Worm (Caenorhabditis elegans) whole organism, young adult: Measurements from ENCODE around the gene gop-2.

Source experiments
- F57A8.1 ChIP-seq: fragments of 200-800 bp; sonication (Bioruptor generic); optimal IDR thresholded peaks from 2 replicates; lab custom pipeline; 2018; ENCODE audit warnings: mild to moderate bottlenecking, missing genetic modification characterization, moderate library complexity, missing compliant biosample characterization
- K12H6.12 ChIP-seq: fragments of 200-800 bp; sonication (Bioruptor generic); optimal IDR thresholded peaks from 2 replicates; lab custom pipeline; 2018; ENCODE audit warnings: mild to moderate bottlenecking, missing genetic modification characterization, missing compliant biosample characterization
- Y53F4B.3 ChIP-seq: fragments of 200-800 bp; sonication (Bioruptor generic); IDR thresholded peaks from 2 replicates; pipeline ENCODE4 v1.3.6; 2022; ENCODE audit warnings: missing genetic modification reagents, missing genetic modification characterization, missing compliant biosample characterization
- Y53G8AR.9 ChIP-seq: fragments of 200-800 bp; sonication (Bioruptor generic); conservative IDR thresholded peaks from 2 replicates; pipeline ENCODE4 v1.3.6; 2022; ENCODE audit warnings: missing genetic modification reagents, missing genetic modification characterization, missing compliant biosample characterization
- Y67H2A.10 ChIP-seq: fragments of 200-800 bp; sonication (Bioruptor generic); conservative IDR thresholded peaks from 2 replicates; pipeline ENCODE4 v1.3.6; 2022; ENCODE audit warnings: missing genetic modification reagents, missing genetic modification characterization, missing compliant biosample characterization
- ama-1 ChIP-seq, 3 experiments: fragments of 150-350 bp in 1 of 3; sonication (generic microtip) in 2 of 3; optimal IDR thresholded peaks; 2 replicates each; lab custom pipeline; 2014 to 2018; ENCODE audit warnings: missing biosample characterization in 2 of 3, missing genetic modification characterization in 2 of 3, missing genetic modification reagents in 2 of 3
- aptf-2 ChIP-seq: fragments of 200-800 bp; sonication (Bioruptor generic); conservative IDR thresholded peaks from 2 replicates; pipeline ENCODE4 v1.3.6; 2022; ENCODE audit warnings: missing genetic modification reagents, missing genetic modification characterization, missing compliant biosample characterization
- athp-1 ChIP-seq: sonication (generic microtip); optimal IDR thresholded peaks from 2 replicates; lab custom pipeline; 2017; ENCODE audit warnings: mild to moderate bottlenecking, missing genetic modification characterization, missing compliant biosample characterization
- cebp-1 ChIP-seq, 2 experiments: fragments of 200-800 bp in 1 of 2; sonication (Bioruptor generic) in 1 of 2; sonication (generic microtip) in 1 of 2; IDR thresholded peaks in 1 of 2; optimal IDR thresholded peaks in 1 of 2; 2 replicates each; pipeline versions ENCODE4 v1.3.6 to Lab custom; 2017 to 2022; ENCODE audit warnings: missing compliant biosample characterization in 2 of 2, missing genetic modification characterization in 2 of 2, mild to moderate bottlenecking in 1 of 2, missing genetic modification reagents in 1 of 2, moderate library complexity in 1 of 2
- cebp-2 ChIP-seq: fragments of 200-800 bp; sonication (Bioruptor generic); IDR thresholded peaks from 2 replicates; pipeline ENCODE4 v1.3.6; 2022; ENCODE audit warnings: missing genetic modification characterization, missing compliant biosample characterization
- ceh-100 ChIP-seq: fragments of 200-800 bp; sonication (Bioruptor generic); IDR thresholded peaks from 2 replicates; pipeline ENCODE4 v1.3.6; 2022; ENCODE audit warnings: missing genetic modification reagents, missing genetic modification characterization, missing compliant biosample characterization
- ceh-58 ChIP-seq: fragments of 200-800 bp; sonication (Bioruptor generic); IDR thresholded peaks from 2 replicates; pipeline ENCODE4 v1.3.6; 2022; ENCODE audit warnings: missing genetic modification characterization, missing compliant biosample characterization
- ceh-79 ChIP-seq: sonication (generic microtip); optimal IDR thresholded peaks from 2 replicates; lab custom pipeline; 2017; ENCODE audit warnings: mild to moderate bottlenecking, missing genetic modification characterization, missing compliant biosample characterization
- chd-7 ChIP-seq: sonication (generic microtip); optimal IDR thresholded peaks from 2 replicates; lab custom pipeline; 2016; ENCODE audit warnings: mild to moderate bottlenecking, missing genetic modification characterization, moderate library complexity, missing compliant biosample characterization
- dox-1 ChIP-seq: fragments of 200-800 bp; sonication (Bioruptor generic); IDR thresholded peaks from 2 replicates; pipeline ENCODE4 v1.3.6; 2022; ENCODE audit warnings: missing genetic modification reagents, missing genetic modification characterization, missing compliant biosample characterization
- efl-1 ChIP-seq: fragments of 150-350 bp; optimal IDR thresholded peaks from 2 replicates; lab custom pipeline; 2014; ENCODE audit warnings: missing biosample characterization, missing genetic modification reagents, missing genetic modification characterization
- ets-4 ChIP-seq: fragments of 200-800 bp; sonication (Bioruptor generic); optimal IDR thresholded peaks from 2 replicates; lab custom pipeline; 2018; ENCODE audit warnings: mild to moderate bottlenecking, missing genetic modification characterization, missing compliant biosample characterization
- hrde-1 ChIP-seq: sonication (generic microtip); optimal IDR thresholded peaks from 2 replicates; lab custom pipeline; 2016; ENCODE audit warnings: missing genetic modification characterization, mild to moderate bottlenecking, missing compliant biosample characterization, moderate library complexity, missing genotype, missing genetic modification reagents, borderline replicate concordance
- let-607 ChIP-seq, 2 experiments: fragments of 200-800 bp in 1 of 2; sonication (Bioruptor generic) in 1 of 2; sonication (generic microtip) in 1 of 2; optimal IDR thresholded peaks; 2 replicates each; lab custom pipeline; 2016 to 2018; ENCODE audit warnings: mild to moderate bottlenecking in 2 of 2, missing compliant biosample characterization in 2 of 2, missing genetic modification characterization in 2 of 2, moderate library complexity in 2 of 2, missing genotype in 1 of 2
- lin-26 ChIP-seq: fragments of 200-800 bp; sonication (Bioruptor generic); IDR thresholded peaks from 2 replicates; pipeline ENCODE4 v1.3.6; 2022; ENCODE audit warnings: missing genetic modification reagents, missing genetic modification characterization, missing compliant biosample characterization
- lir-1 ChIP-seq: fragments of 200-800 bp; sonication (Bioruptor generic); conservative IDR thresholded peaks from 2 replicates; pipeline ENCODE4 v1.3.6; 2022; ENCODE audit warnings: missing genetic modification reagents, missing genetic modification characterization, missing compliant biosample characterization
- mcd-1 ChIP-seq: fragments of 200-800 bp; sonication (Bioruptor generic); IDR thresholded peaks from 2 replicates; pipeline ENCODE4 v1.3.6; 2022; ENCODE audit warnings: missing genetic modification reagents, missing genetic modification characterization, missing compliant biosample characterization
- mxl-1 ChIP-seq: sonication (generic microtip); optimal IDR thresholded peaks from 2 replicates; lab custom pipeline; 2016; ENCODE audit warnings: missing genetic modification characterization, missing compliant biosample characterization
- nfya-2 ChIP-seq: fragments of 200-800 bp; sonication (Bioruptor generic); IDR thresholded peaks from 2 replicates; pipeline ENCODE4 v1.3.6; 2022; ENCODE audit warnings: missing genetic modification reagents, missing genetic modification characterization, missing compliant biosample characterization
- nhr-179 ChIP-seq: sonication (generic microtip); optimal IDR thresholded peaks from 2 replicates; lab custom pipeline; 2016; ENCODE audit warnings: mild to moderate bottlenecking, missing genetic modification characterization, missing compliant biosample characterization
- nhr-27 ChIP-seq: fragments of 200-800 bp; sonication (Bioruptor generic); optimal IDR thresholded peaks from 2 replicates; lab custom pipeline; 2018; ENCODE audit warnings: mild to moderate bottlenecking, missing genetic modification characterization, moderate library complexity, missing compliant biosample characterization
- snpc-1.3 ChIP-seq: sonication (generic microtip); optimal IDR thresholded peaks from 2 replicates; lab custom pipeline; 2017; ENCODE audit warnings: missing genetic modification characterization, mild to moderate bottlenecking, missing compliant biosample characterization, antibody characterized with exemption, moderate library complexity, missing genotype, missing genetic modification reagents; ENCODE audit not compliant: insufficient read depth
- snpc-3.4 ChIP-seq: sonication (generic microtip); optimal IDR thresholded peaks from 2 replicates; lab custom pipeline; 2017; ENCODE audit warnings: missing genetic modification characterization, mild to moderate bottlenecking, missing compliant biosample characterization, antibody characterized with exemption, moderate library complexity, missing genotype, missing genetic modification reagents
- snpc-4 ChIP-seq, 5 experiments: fragments of 150-350 bp in 1 of 5; sonication (generic microtip) in 4 of 5; optimal IDR thresholded peaks; 2 replicates each; lab custom pipeline; 2014 to 2018; ENCODE audit warnings: missing genetic modification characterization in 5 of 5, missing biosample characterization in 3 of 5, antibody characterized with exemption in 2 of 5, mild to moderate bottlenecking in 2 of 5, missing compliant biosample characterization in 2 of 5, missing genotype in 2 of 5, moderate library complexity in 2 of 5, missing genetic modification reagents in 1 of 5
- tbx-9 ChIP-seq: sonication (generic microtip); optimal IDR thresholded peaks from 2 replicates; lab custom pipeline; 2016; ENCODE audit warnings: borderline replicate concordance, missing genetic modification characterization, inconsistent platforms, missing compliant biosample characterization
- tlf-1 ChIP-seq: fragments of 200-800 bp; sonication (Bioruptor generic); optimal IDR thresholded peaks from 2 replicates; lab custom pipeline; 2018; ENCODE audit warnings: mild to moderate bottlenecking, missing genetic modification characterization, missing compliant biosample characterization
- unc-62 ChIP-seq: fragments of 150-350 bp; optimal IDR thresholded peaks from 2 replicates; lab custom pipeline; 2014; ENCODE audit warnings: missing biosample characterization, missing genetic modification reagents, missing genetic modification characterization
- zim-3 ChIP-seq: sonication (generic microtip); optimal IDR thresholded peaks from 2 replicates; lab custom pipeline; 2017; ENCODE audit warnings: mild to moderate bottlenecking, missing genetic modification characterization, moderate library complexity, missing compliant biosample characterization
- ztf-25 ChIP-seq: fragments of 200-800 bp; sonication (Bioruptor generic); IDR thresholded peaks from 2 replicates; pipeline ENCODE4 v1.3.6; 2022; ENCODE audit warnings: missing genetic modification reagents, missing genetic modification characterization, missing compliant biosample characterization

gop-2 gene

ce11 chrIII:5230415-5230814, 28.4 kb upstream of the gop-2 start, which contains the start of gene prmt-5 (continued):
- TF ChIP-seq ceh-58 (GFP tag; lab: Robert Waterston, UW) (no peak), athp-1 (tag; lab: Kevin White, UChicago) (peak; percentile 91), ceh-79 (tag; lab: Kevin White, UChicago) (peak; percentile 90), tlf-1 (peak; percentile 89), F57A8.1 (GFP tag; lab: Kevin White, UChicago) (peak; percentile 36), ets-4 (peak; percentile 9), zim-3 (peak; percentile 91), ztf-25 (no peak), mcd-1 (GFP tag; lab: Robert Waterston, UW) (peak; percentile 64), ceh-100 (GFP tag; lab: Robert Waterston, UW) (peak; percentile 56), cebp-1 (GFP tag; IDR thresholded peaks at IDR 0.05; lab: Robert Waterston, UW) (no peak), cebp-1 (tag; optimal IDR thresholded peaks at IDR 0.05; lab: Kevin White, UChicago) (peak; percentile 54), lin-26 (GFP tag; lab: Robert Waterston, UW) (0 out of 2 replicates have a peak, but pooled peaks have one; percentile 53), snpc-1.3 (tag; lab: Kevin White, UChicago) (peak; percentile 68), cebp-2 (GFP tag; lab: Robert Waterston, UW) (peak; percentile 72; the same call in 1 of the 2 replicates), nfya-2 (GFP tag; lab: Robert Waterston, UW) (peak; percentile 37; the same call in 1 of the 2 replicates), K12H6.12 (tag; lab: Kevin White, UChicago) (peak; percentile 10), ama-1 (optimal IDR thresholded peaks at IDR 0.05; lab: Kevin White, UChicago) (peak; percentile 91), ama-1 (GFP tag; optimal IDR thresholded peaks at IDR 0.05; lab: Kevin White, UChicago) (peak; percentile 56 to 61), Y53G8AR.9 (peak; percentile 85), snpc-4 (GFP tag; optimal IDR thresholded peaks at IDR 0.05; lab: Kevin White, UChicago) (no peak), snpc-4 (tag; optimal IDR thresholded peaks at IDR 0.05; lab: Kevin White, UChicago) (peak in 2 of 4 experiments; percentile 28 to 48), nhr-179 (tag; lab: Kevin White, UChicago) (no peak), let-607 (tag; optimal IDR thresholded peaks at IDR 0.05; lab: Kevin White, UChicago) (peak; percentile 46 to 51), efl-1 (GFP tag; lab: Kevin White, UChicago) (no peak)

ce11 chrIII:5233140-5233539, 25.7 kb upstream of the gop-2 start:
- no peak for TF ChIP-seq tbx-9 (tag; lab: Kevin White, UChicago)
- TF ChIP-seq Y67H2A.10 (GFP tag; lab: Robert Waterston, UW): no peak
- no peak for TF ChIP-seq snpc-3.4 (tag; lab: Kevin White, UChicago)
- no peak for TF ChIP-seq hrde-1 (tag; lab: Kevin White, UChicago)
- TF ChIP-seq Y53F4B.3 (GFP tag; lab: Robert Waterston, UW): no peak
- no peak for TF ChIP-seq mxl-1 (tag; lab: Kevin White, UChicago)
- TF ChIP-seq aptf-2 (GFP tag; lab: Robert Waterston, UW): no peak
- no peak for TF ChIP-seq let-607 (tag; optimal IDR thresholded peaks at IDR 0.05; lab: Kevin White, UChicago)
- no peak for TF ChIP-seq dox-1 (GFP tag; lab: Robert Waterston, UW)
- TF ChIP-seq chd-7 (tag; lab: Kevin White, UChicago): no peak
- no peak for TF ChIP-seq unc-62 (GFP tag; lab: Kevin White, UChicago)
- no peak for TF ChIP-seq nfya-2 (GFP tag; lab: Robert Waterston, UW)
- no peak for TF ChIP-seq lir-1
- no peak for TF ChIP-seq nhr-27 (tag; lab: Kevin White, UChicago)
